Worm (Caenorhabditis elegans): ENCODE results near the gene T08G5.15.
"Not testable (repeated sequence)": the region's sequence is repeated elsewhere in the genome, so short reads cannot be mapped to it uniquely, and the experiment has no call there.

T08G5.15 gene

ce11 chrV:14055097-14055496, 32.1 kb upstream of the T08G5.15 start (continued):
- TF ChIP-seq lin-54 (GFP tag; optimal IDR thresholded peaks at IDR 0.05): peak; percentile 92
- peak; percentile 95 for TF ChIP-seq egl-18 (GFP tag; IDR thresholded peaks at IDR 0.05)
- peak; percentile 84 for TF ChIP-seq somi-1 (GFP tag; optimal IDR thresholded peaks at IDR 0.05)
- peak; percentile 92 for TF ChIP-seq K12H6.12 (tag; optimal IDR thresholded peaks at IDR 0.05)
- peak; percentile 97 for TF ChIP-seq lir-1 (GFP tag; conservative IDR thresholded peaks at IDR 0.05)
- TF ChIP-seq nhr-80 (tag; optimal IDR thresholded peaks at IDR 0.05): peak; percentile 75
- peak; percentile 41 for TF ChIP-seq ets-4 (GFP tag; optimal IDR thresholded peaks at IDR 0.05)

ce11 chrV:14049274-14049673, 26.3 kb upstream of the T08G5.15 start, which contains the start of gene F58D12.1:
Gene F58D12.1, plus strand, starts transcription at chrV:14049574.
- not testable (repeated sequence) for TF ChIP-seq lag-1 (GFP tag; IDR thresholded peaks at IDR 0.05); aptf-2 (GFP tag; conservative IDR thresholded peaks at IDR 0.05); Y53G8AR.9 (GFP tag; conservative IDR thresholded peaks at IDR 0.05)

- TF ChIP-seq Y53G8AR.9 (GFP tag; conservative IDR thresholded peaks at IDR 0.05): peak; percentile 92
- peak; percentile 31 for TF ChIP-seq ceh-27 (GFP tag; optimal IDR thresholded peaks at IDR 0.05)
- peak; percentile 94 for TF ChIP-seq K11D2.4 (GFP tag; IDR thresholded peaks at IDR 0.05)
- TF ChIP-seq C06A6.2 (GFP tag; conservative IDR thresholded peaks at IDR 0.05): peak; percentile 99
- 0 out of 2 replicates have a peak, but pooled peaks have one; percentile 29 for TF ChIP-seq nhr-120 (GFP tag; IDR thresholded peaks at IDR 0.05)
- TF ChIP-seq aptf-3 (GFP tag; IDR thresholded peaks at IDR 0.05): peak; percentile 79; the same call in 1 of the 2 replicates
- TF ChIP-seq Y53F4B.3 (GFP tag; IDR thresholded peaks at IDR 0.05): peak; percentile 80
- TF ChIP-seq ceh-100 (GFP tag; IDR thresholded peaks at IDR 0.05): peak; percentile 99
- not testable (repeated sequence) for TF ChIP-seq snpc-4 (GFP tag; optimal IDR thresholded peaks at IDR 0.05)
- peak in 2 of 4 experiments; percentile 61 to 67 for TF ChIP-seq snpc-4 (tag; optimal IDR thresholded peaks at IDR 0.05)
- TF ChIP-seq cebp-1 (GFP tag; IDR thresholded peaks at IDR 0.05): peak; percentile 77
- TF ChIP-seq cebp-1 (tag; optimal IDR thresholded peaks at IDR 0.05): peak; percentile 73
- peak; percentile 83; the same call in 1 of the 2 replicates for TF ChIP-seq cebp-2 (GFP tag; IDR thresholded peaks at IDR 0.05)
- TF ChIP-seq F33H1.4 (GFP tag; IDR thresholded peaks at IDR 0.05): peak; percentile 82
- peak; percentile 12 for TF ChIP-seq lsl-1 (GFP tag; optimal IDR thresholded peaks at IDR 0.05)
- peak; percentile 86 for TF ChIP-seq attf-6 (GFP tag; IDR thresholded peaks at IDR 0.05)
- peak; percentile 61 for TF ChIP-seq lin-40 (tag; optimal IDR thresholded peaks at IDR 0.05)
- peak; percentile 22 for TF ChIP-seq ztf-18 (tag; optimal IDR thresholded peaks at IDR 0.05)
- TF ChIP-seq mcd-1 (GFP tag; IDR thresholded peaks at IDR 0.05): peak; percentile 100
- 0 out of 2 replicates have a peak, but pooled peaks have one; percentile 86 for TF ChIP-seq F37B4.10 (GFP tag; IDR thresholded peaks at IDR 0.05)
- peak; percentile 97 for TF ChIP-seq aptf-2 (GFP tag; conservative IDR thresholded peaks at IDR 0.05)
- peak; percentile 88 for TF ChIP-seq egrh-3 (GFP tag; IDR thresholded peaks at IDR 0.05)
- TF ChIP-seq tbp1 (GFP tag; optimal IDR thresholded peaks at IDR 0.05): peak; percentile 9
- TF ChIP-seq sea-2 (GFP tag; IDR thresholded peaks at IDR 0.05): peak; percentile 87; the same call in 1 of the 2 replicates
- peak; percentile 86 for TF ChIP-seq madf-8 (GFP tag; conservative IDR thresholded peaks at IDR 0.05)
- peak; percentile 35 for TF ChIP-seq tlf-1 (GFP tag; optimal IDR thresholded peaks at IDR 0.05)
- TF ChIP-seq Y56A3A.18 (GFP tag; IDR thresholded peaks at IDR 0.05): peak; percentile 75; the same call in 1 of the 2 replicates
- peak; percentile 96 for TF ChIP-seq rcor-1 (GFP tag; IDR thresholded peaks at IDR 0.05)
- peak; percentile 98 for TF ChIP-seq ztf-28 (GFP tag; IDR thresholded peaks at IDR 0.05)
- TF ChIP-seq Y95B8A.8 (GFP tag; IDR thresholded peaks at IDR 0.05): peak; percentile 96
- peak; percentile 84 for TF ChIP-seq ztf-6 (GFP tag; IDR thresholded peaks at IDR 0.05)
- peak; percentile 82 for TF ChIP-seq attf-3 (GFP tag; conservative IDR thresholded peaks at IDR 0.05)
- peak; percentile 57; the same call in 1 of the 2 replicates for TF ChIP-seq let-526 (GFP tag; IDR thresholded peaks at IDR 0.05)
- TF ChIP-seq lin-26 (GFP tag; IDR thresholded peaks at IDR 0.05): peak; percentile 82
- 0 out of 2 replicates have a peak, but pooled peaks have one; percentile 46 for TF ChIP-seq F39B2.1 (GFP tag; IDR thresholded peaks at IDR 0.05)
- peak; percentile 83 for TF ChIP-seq hsf-1 (GFP tag; IDR thresholded peaks at IDR 0.05)
Observed at ce11 chrV:14038328-14039084, 15.5 kb upstream of the T08G5.15 start, which contains the start of gene vps-39. Gene vps-39, minus strand, starts transcription at chrV:14038378.
